Fruit fly (Drosophila melanogaster): Measurements from ENCODE around the gene Nepl15.

Gene Nepl15

dm6 chr3R:22781412-22781811 is 15.4 kb upstream of the Nepl15 start (continued):
- TF ChIP-seq CG10565 (GFP tag; optimal IDR thresholded peaks at IDR 0.05) (no peak), da (GFP tag; optimal IDR thresholded peaks at IDR 0.05) (no peak), tll (GFP tag; optimal IDR thresholded peaks at IDR 0.05) (no peak), CG7271 (tag; optimal IDR thresholded peaks at IDR 0.05) (no peak), YL-1 (GFP tag; optimal IDR thresholded peaks at IDR 0.05) (no peak), CG6654 (GFP tag; optimal IDR thresholded peaks at IDR 0.05) (no peak), cg (GFP tag; optimal IDR thresholded peaks at IDR 0.05) (peak; percentile 85), CG14965 (GFP tag; optimal IDR thresholded peaks at IDR 0.05; ENCODE audit: borderline replicate concordance) (no peak), CG18764 (GFP tag; optimal IDR thresholded peaks at IDR 0.05) (no peak), CG7372 (GFP tag; IDR thresholded peaks at IDR 0.05) (no peak), ftz-f1 (GFP tag; optimal IDR thresholded peaks at IDR 0.05) (peak; percentile 53), Sry-δ (GFP tag; optimal IDR thresholded peaks at IDR 0.05) (no peak), vnd (GFP tag; IDR thresholded peaks at IDR 0.05; ENCODE audit: partially characterized antibody) (no peak), dpn (GFP tag; optimal IDR thresholded peaks at IDR 0.05) (no peak), aop (GFP tag; IDR thresholded peaks at IDR 0.05) (no peak), CG17829 (tag; optimal IDR thresholded peaks at IDR 0.05) (peak; percentile 7), Hr3 (GFP tag; optimal IDR thresholded peaks at IDR 0.05) (no peak), CG32532 (GFP tag; IDR thresholded peaks at IDR 0.05) (peak; percentile 63), ato (GFP tag; IDR thresholded peaks at IDR 0.05; ENCODE audit: partially characterized antibody) (no peak), CG10274 (GFP tag; optimal IDR thresholded peaks at IDR 0.05) (no peak), al (GFP tag; IDR thresholded peaks at IDR 0.05) (no peak), ewg (GFP tag; optimal IDR thresholded peaks at IDR 0.05) (no peak), D19A (tag; optimal IDR thresholded peaks at IDR 0.05) (no peak), CG8290 (GFP tag; optimal IDR thresholded peaks at IDR 0.05) (no peak), CG8290 (tag; optimal IDR thresholded peaks at IDR 0.05) (no peak), Usf (GFP tag; optimal IDR thresholded peaks at IDR 0.05) (no peak), pnt (GFP tag; optimal IDR thresholded peaks at IDR 0.05) (no peak), CG13775 (GFP tag; optimal IDR thresholded peaks at IDR 0.05) (no peak), CG10321 (GFP tag; IDR thresholded peaks at IDR 0.05) (no peak), Doc3 (GFP tag; IDR thresholded peaks at IDR 0.05; ENCODE audit: partially characterized antibody) (no peak), HmgD (GFP tag; optimal IDR thresholded peaks at IDR 0.05) (no peak), ind (GFP tag; optimal IDR thresholded peaks at IDR 0.05) (no peak), wor (GFP tag; IDR thresholded peaks at IDR 0.05) (no peak), CG11723 (GFP tag; optimal IDR thresholded peaks at IDR 0.05) (no peak), CG11093 (GFP tag; IDR thresholded peaks at IDR 0.05) (no peak), CG7786 (GFP tag; optimal IDR thresholded peaks at IDR 0.05) (no peak), twi (tag; optimal IDR thresholded peaks at IDR 0.05) (peak; percentile 14), CG14710 (tag; optimal IDR thresholded peaks at IDR 0.05) (no peak), pita (GFP tag; optimal IDR thresholded peaks at IDR 0.05) (no peak), chinmo (GFP tag; IDR thresholded peaks at IDR 0.05; ENCODE audit: partially characterized antibody) (peak; percentile 91), Dip2 (GFP tag; IDR thresholded peaks at IDR 0.05) (no peak), Optix (GFP tag; IDR thresholded peaks at IDR 0.05) (no peak; the same call in 2 of the 3 replicates), CG12155 (GFP tag; optimal IDR thresholded peaks at IDR 0.05) (no peak), CG2712 (tag; optimal IDR thresholded peaks at IDR 0.05) (peak; percentile 0), HHEX (GFP tag; optimal IDR thresholded peaks at IDR 0.05) (no peak), nerfin-2 (GFP tag; IDR thresholded peaks at IDR 0.05; ENCODE audit: partially characterized antibody) (no peak), Chrac-16 (GFP tag; optimal IDR thresholded peaks at IDR 0.05) (no peak), CG11085 (GFP tag; IDR thresholded peaks at IDR 0.05) (no peak), NK7.1 (GFP tag; optimal IDR thresholded peaks at IDR 0.05) (no peak), caup (GFP tag; optimal IDR thresholded peaks at IDR 0.05; ENCODE audit: severe bottlenecking) (peak; percentile 8), CG3065 (GFP tag; optimal IDR thresholded peaks at IDR 0.05) (no peak), Scr (GFP tag; IDR thresholded peaks at IDR 0.05; ENCODE audit: partially characterized antibody) (no peak)
